Worm (Caenorhabditis elegans) whole organism, young adult: Measurements from ENCODE around the gene Y15E3A.4.

Experiments
- B0019.2 ChIP-seq: fragments of 200-800 bp; sonication (Bioruptor generic); conservative IDR thresholded peaks from 2 replicates; pipeline ENCODE4 v1.3.6; 2022; ENCODE audit warnings: missing genetic modification reagents, missing genetic modification characterization, missing compliant biosample characterization
- B0336.3 ChIP-seq: fragments of 200-800 bp; sonication (Bioruptor generic); IDR thresholded peaks from 2 replicates; pipeline ENCODE4 v1.3.6; 2022; ENCODE audit warnings: missing genetic modification characterization, missing compliant biosample characterization
- C06A6.2 ChIP-seq: fragments of 200-800 bp; sonication (Bioruptor generic); conservative IDR thresholded peaks from 2 replicates; pipeline ENCODE4 v1.3.6; 2022; ENCODE audit warnings: missing genetic modification characterization, missing compliant biosample characterization
- F10E7.11 ChIP-seq: sonication (generic microtip); optimal IDR thresholded peaks from 2 replicates; lab custom pipeline; 2017; ENCODE audit warnings: mild to moderate bottlenecking, missing genetic modification characterization, moderate library complexity, missing compliant biosample characterization
- F39B2.1 ChIP-seq: fragments of 200-800 bp; sonication (Bioruptor generic); IDR thresholded peaks from 2 replicates; pipeline ENCODE4 v1.3.6; 2022; ENCODE audit warnings: missing genetic modification reagents, missing genetic modification characterization, missing compliant biosample characterization
- F52B5.7 ChIP-seq: sonication (generic microtip); optimal IDR thresholded peaks from 2 replicates; lab custom pipeline; 2016; ENCODE audit warnings: mild to moderate bottlenecking, missing genetic modification characterization, missing compliant biosample characterization
- K11D2.4 ChIP-seq: fragments of 200-800 bp; sonication (Bioruptor generic); IDR thresholded peaks from 2 replicates; pipeline ENCODE4 v1.3.6; 2022; ENCODE audit warnings: missing genetic modification reagents, missing genetic modification characterization, missing compliant biosample characterization
- T07F8.4 ChIP-seq: sonication (generic microtip); optimal IDR thresholded peaks from 2 replicates; lab custom pipeline; 2016; ENCODE audit warnings: mild to moderate bottlenecking, missing genetic modification characterization, moderate library complexity, missing compliant biosample characterization
- Y67H2A.10 ChIP-seq: fragments of 200-800 bp; sonication (Bioruptor generic); conservative IDR thresholded peaks from 2 replicates; pipeline ENCODE4 v1.3.6; 2022; ENCODE audit warnings: missing genetic modification reagents, missing genetic modification characterization, missing compliant biosample characterization
- Y79H2A.3 ChIP-seq: fragments of 200-800 bp; sonication (Bioruptor generic); conservative IDR thresholded peaks from 2 replicates; pipeline ENCODE4 v1.3.6; 2022; ENCODE audit warnings: missing genetic modification reagents, missing genetic modification characterization, missing compliant biosample characterization
- atf-7 ChIP-seq: sonication (generic microtip); optimal IDR thresholded peaks from 2 replicates; lab custom pipeline; 2017; ENCODE audit warnings: mild to moderate bottlenecking, missing genetic modification characterization, missing compliant biosample characterization
- athp-1 ChIP-seq: sonication (generic microtip); optimal IDR thresholded peaks from 2 replicates; lab custom pipeline; 2017; ENCODE audit warnings: mild to moderate bottlenecking, missing genetic modification characterization, missing compliant biosample characterization
- bed-1 ChIP-seq: fragments of 200-800 bp; sonication (Bioruptor generic); IDR thresholded peaks from 2 replicates; pipeline ENCODE4 v1.3.6; 2022; ENCODE audit warnings: missing genetic modification reagents, missing genetic modification characterization, missing compliant biosample characterization
- cebp-1 ChIP-seq, 2 experiments: fragments of 200-800 bp in 1 of 2; sonication (Bioruptor generic) in 1 of 2; sonication (generic microtip) in 1 of 2; IDR thresholded peaks in 1 of 2; optimal IDR thresholded peaks in 1 of 2; 2 replicates each; pipeline versions ENCODE4 v1.3.6 to Lab custom; 2017 to 2022; ENCODE audit warnings: missing compliant biosample characterization in 2 of 2, missing genetic modification characterization in 2 of 2, mild to moderate bottlenecking in 1 of 2, missing genetic modification reagents in 1 of 2, moderate library complexity in 1 of 2
- ceh-27 ChIP-seq: fragments of 200-800 bp; sonication (Bioruptor generic); optimal IDR thresholded peaks from 2 replicates; lab custom pipeline; 2018; ENCODE audit warnings: mild to moderate bottlenecking, missing genetic modification characterization, moderate library complexity, missing compliant biosample characterization
- dox-1 ChIP-seq: fragments of 200-800 bp; sonication (Bioruptor generic); IDR thresholded peaks from 2 replicates; pipeline ENCODE4 v1.3.6; 2022; ENCODE audit warnings: missing genetic modification reagents, missing genetic modification characterization, missing compliant biosample characterization
- dpff-1 ChIP-seq: sonication (generic microtip); optimal IDR thresholded peaks from 2 replicates; lab custom pipeline; 2017; ENCODE audit warnings: mild to moderate bottlenecking, missing genetic modification characterization, missing compliant biosample characterization
- egrh-3 ChIP-seq: fragments of 200-800 bp; sonication (Bioruptor generic); IDR thresholded peaks from 2 replicates; pipeline ENCODE4 v1.3.6; 2022; ENCODE audit warnings: missing genetic modification reagents, missing genetic modification characterization, missing compliant biosample characterization
- ets-4 ChIP-seq: fragments of 200-800 bp; sonication (Bioruptor generic); optimal IDR thresholded peaks from 2 replicates; lab custom pipeline; 2018; ENCODE audit warnings: mild to moderate bottlenecking, missing genetic modification characterization, missing compliant biosample characterization
- gei-17 ChIP-seq: fragments of 200-800 bp; sonication (Bioruptor generic); optimal IDR thresholded peaks from 2 replicates; lab custom pipeline; 2018; ENCODE audit warnings: mild to moderate bottlenecking, missing genetic modification characterization, missing compliant biosample characterization
- him-1 ChIP-seq: sonication (generic microtip); optimal IDR thresholded peaks from 2 replicates; lab custom pipeline; 2016; ENCODE audit warnings: missing genotype, missing genetic modification reagents, missing genetic modification characterization, missing compliant biosample characterization
- hlh-12 ChIP-seq: sonication (generic microtip); optimal IDR thresholded peaks from 2 replicates; lab custom pipeline; 2016; ENCODE audit warnings: missing genetic modification characterization, missing compliant biosample characterization
- let-526 ChIP-seq: fragments of 200-800 bp; sonication (Bioruptor generic); IDR thresholded peaks from 2 replicates; pipeline ENCODE4 v1.3.6; 2022; ENCODE audit warnings: missing genetic modification reagents, missing genetic modification characterization, missing compliant biosample characterization
- let-607 ChIP-seq, 2 experiments: fragments of 200-800 bp in 1 of 2; sonication (Bioruptor generic) in 1 of 2; sonication (generic microtip) in 1 of 2; optimal IDR thresholded peaks; 2 replicates each; lab custom pipeline; 2016 to 2018; ENCODE audit warnings: mild to moderate bottlenecking in 2 of 2, missing compliant biosample characterization in 2 of 2, missing genetic modification characterization in 2 of 2, moderate library complexity in 2 of 2, missing genotype in 1 of 2
- lin-35 ChIP-seq, 3 experiments: fragments of 150-350 bp in 2 of 3; sonication (generic microtip) in 1 of 3; optimal IDR thresholded peaks; 2 replicates each; lab custom pipeline; 2014 to 2018; ENCODE audit warnings: missing biosample characterization in 3 of 3, missing genetic modification characterization in 3 of 3, missing genetic modification reagents in 3 of 3
- lsl-1 ChIP-seq: fragments of 200-800 bp; sonication (Bioruptor generic); optimal IDR thresholded peaks from 2 replicates; lab custom pipeline; 2018; ENCODE audit warnings: mild to moderate bottlenecking, missing genetic modification characterization, moderate library complexity, missing compliant biosample characterization
- madf-10 ChIP-seq: sonication (generic microtip); optimal IDR thresholded peaks from 2 replicates; lab custom pipeline; 2016; ENCODE audit warnings: mild to moderate bottlenecking, missing genetic modification characterization, missing compliant biosample characterization
- madf-3 ChIP-seq: fragments of 200-800 bp; sonication (Bioruptor generic); IDR thresholded peaks from 2 replicates; pipeline ENCODE4 v1.3.6; 2022; ENCODE audit warnings: missing genetic modification reagents, missing genetic modification characterization, missing compliant biosample characterization
- nhr-120 ChIP-seq: fragments of 200-800 bp; sonication (Bioruptor generic); IDR thresholded peaks from 2 replicates; pipeline ENCODE4 v1.3.6; 2022; ENCODE audit warnings: missing genetic modification characterization, missing compliant biosample characterization
- nhr-90 ChIP-seq: sonication (generic microtip); optimal IDR thresholded peaks from 2 replicates; lab custom pipeline; 2016; ENCODE audit warnings: missing genotype, mild to moderate bottlenecking, missing genetic modification characterization, missing compliant biosample characterization
- pbrm-1 ChIP-seq: fragments of 200-800 bp; sonication (Bioruptor generic); IDR thresholded peaks from 2 replicates; pipeline ENCODE4 v1.3.6; 2022; ENCODE audit warnings: missing genetic modification reagents, missing genetic modification characterization, missing compliant biosample characterization
- repo-1 ChIP-seq: sonication (generic microtip); optimal IDR thresholded peaks from 2 replicates; lab custom pipeline; 2017; ENCODE audit warnings: mild to moderate bottlenecking, missing genetic modification characterization, missing compliant biosample characterization
- snpc-4 ChIP-seq, 5 experiments: fragments of 150-350 bp in 1 of 5; sonication (generic microtip) in 4 of 5; optimal IDR thresholded peaks; 2 replicates each; lab custom pipeline; 2014 to 2018; ENCODE audit warnings: missing genetic modification characterization in 5 of 5, missing biosample characterization in 3 of 5, antibody characterized with exemption in 2 of 5, mild to moderate bottlenecking in 2 of 5, missing compliant biosample characterization in 2 of 5, missing genotype in 2 of 5, moderate library complexity in 2 of 5, missing genetic modification reagents in 1 of 5
- somi-1 ChIP-seq: fragments of 200-800 bp; sonication (Bioruptor generic); optimal IDR thresholded peaks from 2 replicates; lab custom pipeline; 2018; ENCODE audit warnings: mild to moderate bottlenecking, missing genetic modification characterization, missing compliant biosample characterization
- unc-130 ChIP-seq: sonication (generic microtip); optimal IDR thresholded peaks from 2 replicates; lab custom pipeline; 2016; ENCODE audit warnings: missing genetic modification reagents, missing genetic modification characterization, missing compliant biosample characterization
- xnd-1 ChIP-seq: sonication (generic microtip); optimal IDR thresholded peaks from 2 replicates; lab custom pipeline; 2016; ENCODE audit warnings: missing genotype, missing genetic modification reagents, missing genetic modification characterization, missing compliant biosample characterization
- zfh-2 ChIP-seq: fragments of 200-800 bp; sonication (Bioruptor generic); conservative IDR thresholded peaks from 2 replicates; pipeline ENCODE4 v1.3.6; 2022; ENCODE audit warnings: missing genetic modification reagents, missing genetic modification characterization, missing compliant biosample characterization

Y15E3A.4 gene

ce11 chrX:15354938-15355337, 24.2 kb downstream of the Y15E3A.4 start, which contains the start of gene nfki-1:
Gene nfki-1 (plus strand): TSS chrX:15355238.
- TF ChIP-seq let-526 (GFP tag; lab: Robert Waterston, UW) (no peak), somi-1 (GFP tag; lab: Kevin White, UChicago) (no peak), Y67H2A.10 (no peak), T07F8.4 (tag; lab: Kevin White, UChicago) (no peak), F52B5.7 (tag; lab: Kevin White, UChicago) (no peak), F10E7.11 (tag; lab: Kevin White, UChicago) (no peak), nhr-90 (tag; lab: Kevin White, UChicago) (no peak), dox-1 (no peak), ets-4 (no peak), C06A6.2 (no peak), Y79H2A.3 (GFP tag; lab: Robert Waterston, UW) (no peak), F39B2.1 (no peak), madf-10 (no peak), repo-1 (tag; lab: Kevin White, UChicago) (no peak), unc-130 (GFP tag; lab: Kevin White, UChicago) (no peak), xnd-1 (tag; lab: Kevin White, UChicago) (no peak), hlh-12 (no peak), B0019.2 (no peak), him-1 (no peak), gei-17 (no peak)

- TF ChIP-seq atf-7 (tag; lab: Kevin White, UChicago), result no peak
- no peak for TF ChIP-seq let-607 (tag; optimal IDR thresholded peaks at IDR 0.05; lab: Kevin White, UChicago)
- no peak for TF ChIP-seq B0336.3
- no peak for TF ChIP-seq hlh-12
- TF ChIP-seq madf-10, result peak; percentile 56
- no peak for TF ChIP-seq K11D2.4 (GFP tag; lab: Robert Waterston, UW)
- TF ChIP-seq lin-35 (GFP tag; optimal IDR thresholded peaks at IDR 0.05; lab: Kevin White, UChicago), result peak in 1 of 3 experiments; percentile 43
These were observed 24.8 kb downstream of the Y15E3A.4 start for ce11 chrX:15355603-15356002.

ce11 chrX:15362152-15362922, 31.6 kb downstream of the Y15E3A.4 start:
- TF ChIP-seq F39B2.1 (no peak), zfh-2 (GFP tag; lab: Robert Waterston, UW) (peak; percentile 89), athp-1 (tag; lab: Kevin White, UChicago) (no peak), bed-1 (GFP tag; lab: Robert Waterston, UW) (0 out of 2 replicates have a peak, but pooled peaks have one; percentile 29), lsl-1 (GFP tag; lab: Kevin White, UChicago) (no peak), dpff-1 (tag; lab: Kevin White, UChicago) (peak; percentile 19), nhr-120 (GFP tag; lab: Robert Waterston, UW) (0 out of 2 replicates have a peak, but pooled peaks have one; percentile 75), pbrm-1 (GFP tag; lab: Robert Waterston, UW) (0 out of 2 replicates have a peak, but pooled peaks have one; percentile 43), cebp-1 (GFP tag; IDR thresholded peaks at IDR 0.05; lab: Robert Waterston, UW) (no peak), cebp-1 (tag; optimal IDR thresholded peaks at IDR 0.05; lab: Kevin White, UChicago) (peak; percentile 23), snpc-4 (GFP tag; optimal IDR thresholded peaks at IDR 0.05; lab: Kevin White, UChicago) (no peak), snpc-4 (tag; optimal IDR thresholded peaks at IDR 0.05; lab: Kevin White, UChicago) (peak in 3 of 4 experiments; percentile 18 to 82 (median 78)), madf-3 (GFP tag; lab: Robert Waterston, UW) (0 out of 2 replicates have a peak, but pooled peaks have one; percentile 11), ceh-27 (GFP tag; lab: Kevin White, UChicago) (peak; percentile 32), egrh-3 (GFP tag; lab: Robert Waterston, UW) (peak; percentile 31; the same call in 1 of the 2 replicates)
- TF ChIP-seq, all 124 proteins: peak for 10
